Worm (Caenorhabditis elegans): ENCODE measurements around the gene R05F9.9.

ce11 chrII:4935518-4935917, 33.6 kb upstream of the R05F9.9 start, which contains the start of gene ZK546.5:
- TF ChIP-seq ref-2 (tag; optimal IDR thresholded peaks at IDR 0.05): no peak
- no peak for TF ChIP-seq tbx-2 (tag; optimal IDR thresholded peaks at IDR 0.05)
- TF ChIP-seq ceh-18 (tag; optimal IDR thresholded peaks at IDR 0.05): no peak
- TF ChIP-seq ahr-1 (tag; optimal IDR thresholded peaks at IDR 0.05): no peak
- TF ChIP-seq nfya-1 (tag; optimal IDR thresholded peaks at IDR 0.05): no peak
- TF ChIP-seq lin-11 (tag; optimal IDR thresholded peaks at IDR 0.05): no peak
- no peak for TF ChIP-seq unc-86 (tag; optimal IDR thresholded peaks at IDR 0.05)
- no peak for TF ChIP-seq pros-1 (tag; optimal IDR thresholded peaks at IDR 0.05)
- no peak for TF ChIP-seq pha-4 (tag; optimal IDR thresholded peaks at IDR 0.05)

Data from whole organism, late embryonic.